Worm (Caenorhabditis elegans): ENCODE results near the gene hlh-13.

DNA sequence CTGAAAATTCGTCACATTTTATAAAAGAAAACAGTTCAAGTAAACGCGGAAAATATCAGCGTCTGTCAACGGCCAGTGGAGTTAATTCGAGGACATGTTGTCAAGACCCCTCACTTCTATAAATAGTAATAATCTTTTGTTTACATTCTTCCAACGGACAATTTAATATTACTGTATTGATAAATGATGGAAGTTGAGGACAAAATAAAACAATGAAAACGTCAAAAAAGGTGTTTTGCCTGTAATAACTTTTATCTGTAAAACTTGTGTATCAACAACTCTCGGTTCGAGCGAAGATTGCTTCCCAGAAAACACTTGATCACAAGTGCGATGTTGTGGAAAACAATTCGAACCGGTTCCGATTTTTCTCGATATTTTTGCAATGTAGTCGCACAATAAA is 632 bp upstream of the hlh-13 start:
- TF ChIP-seq nhr-11 (tag; optimal IDR thresholded peaks at IDR 0.05), result no peak
- no peak for TF ChIP-seq fkh-10 (GFP tag; optimal IDR thresholded peaks at IDR 0.05)
- TF ChIP-seq nhr-25 (tag; optimal IDR thresholded peaks at IDR 0.05), result no peak
- no peak for TF ChIP-seq egl-27 (tag; optimal IDR thresholded peaks at IDR 0.05)
- no peak for TF ChIP-seq unc-62 (GFP tag; optimal IDR thresholded peaks at IDR 0.05)
- no peak for TF ChIP-seq ama-1 (optimal IDR thresholded peaks at IDR 0.05)
- no peak for TF ChIP-seq hmg-11 (tag; optimal IDR thresholded peaks at IDR 0.05)
- peak; percentile 90 for TF ChIP-seq pha-4 (tag; optimal IDR thresholded peaks at IDR 0.05)
- no peak for TF ChIP-seq lin-15B (tag; optimal IDR thresholded peaks at IDR 0.05)
- peak; percentile 57 for TF ChIP-seq elt-2 (tag; optimal IDR thresholded peaks at IDR 0.05)
- no peak for TF ChIP-seq ztf-11 (tag; optimal IDR thresholded peaks at IDR 0.05)
- no peak for TF ChIP-seq ceh-82 (tag; optimal IDR thresholded peaks at IDR 0.05)
- TF ChIP-seq nhr-237 (tag; optimal IDR thresholded peaks at IDR 0.05), result no peak
- peak; percentile 48 for TF ChIP-seq pqm-1 (tag; optimal IDR thresholded peaks at IDR 0.05)

All from whole organism, L3 larva.